Worm (Caenorhabditis elegans): Measurements from ENCODE around the gene srh-61.

srh-61 gene

ce11 chrII:12518008-12518407, 1.8 kb upstream of the srh-61 start:
- no peak for TF ChIP-seq skn-1 (tag; optimal IDR thresholded peaks at IDR 0.05)
- TF ChIP-seq pqm-1 (tag; optimal IDR thresholded peaks at IDR 0.05), result no peak
- no peak for TF ChIP-seq nhr-85 (tag)
- no peak for TF ChIP-seq ceh-8 (GFP tag; optimal IDR thresholded peaks at IDR 0.05)

- TF ChIP-seq lin-15B (tag; optimal IDR thresholded peaks at IDR 0.05) (no peak), sup-37 (GFP tag; optimal IDR thresholded peaks at IDR 0.05) (no peak), nhr-12 (tag; optimal IDR thresholded peaks at IDR 0.05) (no peak), nhr-77 (tag; optimal IDR thresholded peaks at IDR 0.05) (no peak), nhr-71 (tag; optimal IDR thresholded peaks at IDR 0.05) (no peak), ceh-82 (tag; optimal IDR thresholded peaks at IDR 0.05) (no peak), hlh-4 (tag; optimal IDR thresholded peaks at IDR 0.05) (no peak), fkh-10 (GFP tag; optimal IDR thresholded peaks at IDR 0.05) (no peak), lin-35 (GFP tag; optimal IDR thresholded peaks at IDR 0.05) (no peak), nhr-84 (tag; optimal IDR thresholded peaks at IDR 0.05) (no peak), dpl-1 (GFP tag; optimal IDR thresholded peaks at IDR 0.05) (no peak), irx-1 (tag; optimal IDR thresholded peaks at IDR 0.05) (no peak)
Observed at ce11 chrII:12514620-12515019, 1.6 kb downstream of the srh-61 start, which contains the start of gene srh-69. TSS of gene srh-69 (minus strand) at chrII:12514720.

- no peak for TF ChIP-seq unc-130 (tag; optimal IDR thresholded peaks at IDR 0.05)
- no peak for TF ChIP-seq Y116A8C.19 (tag; optimal IDR thresholded peaks at IDR 0.05; ENCODE audit: borderline replicate concordance)
- TF ChIP-seq nhr-71 (tag; optimal IDR thresholded peaks at IDR 0.05), result no peak
- no peak for TF ChIP-seq unc-86 (tag; optimal IDR thresholded peaks at IDR 0.05)
- no peak for TF ChIP-seq C04F5.9 (tag; optimal IDR thresholded peaks at IDR 0.05)
- TF ChIP-seq elt-2 (tag; optimal IDR thresholded peaks at IDR 0.05), result no peak
Observed at ce11 chrII:12511866-12512265, 4.3 kb downstream of the srh-61 start, which contains the start of gene srh-73. TSS of gene srh-73 (plus strand) at chrII:12512166.

ce11 chrII:12508650-12509049, 7.6 kb downstream of the srh-61 start, which contains the start of gene srh-67:
TSS of gene srh-67 (plus strand) at chrII:12508950.
- no peak for TF ChIP-seq C34B4.2 (tag; optimal IDR thresholded peaks at IDR 0.05)

ce11 chrII:12507038-12507437, 9.2 kb downstream of the srh-61 start, which contains the start of gene srh-68:
TSS of gene srh-68 (plus strand) at chrII:12507338.
- TF ChIP-seq ceh-88 (GFP tag; IDR thresholded peaks at IDR 0.05) (no peak), nhr-237 (tag; optimal IDR thresholded peaks at IDR 0.05) (no peak), grh-1 (GFP tag; IDR thresholded peaks at IDR 0.05) (no peak), ceh-8 (GFP tag; optimal IDR thresholded peaks at IDR 0.05) (no peak), isw-1 (GFP tag; IDR thresholded peaks at IDR 0.05) (no peak), dsc-1 (tag; optimal IDR thresholded peaks at IDR 0.05) (no peak), hpl-2 (GFP tag; optimal IDR thresholded peaks at IDR 0.05) (no peak), pag-3 (tag; optimal IDR thresholded peaks at IDR 0.05; ENCODE audit: borderline replicate concordance, insufficient read depth) (no peak), xbp-1 (tag; optimal IDR thresholded peaks at IDR 0.05) (no peak), mab-9 (GFP tag; IDR thresholded peaks at IDR 0.05) (no peak), egl-13 (tag; optimal IDR thresholded peaks at IDR 0.05) (no peak), lin-13 (GFP tag; optimal IDR thresholded peaks at IDR 0.05) (no peak), tbx-2 (tag; optimal IDR thresholded peaks at IDR 0.05) (no peak), sox-4 (tag; optimal IDR thresholded peaks at IDR 0.05) (no peak), lin-15B (tag; optimal IDR thresholded peaks at IDR 0.05) (no peak), C34B4.2 (tag; optimal IDR thresholded peaks at IDR 0.05) (no peak), fos-1 (tag; optimal IDR thresholded peaks at IDR 0.05) (no peak)
